Worm (Caenorhabditis elegans) whole organism, L4 larva: ENCODE data around the gene C16C8.4.

Experiments used
- aly-2 ChIP-seq: sonication (generic microtip); optimal IDR thresholded peaks from 2 replicates; lab custom pipeline; 2018; ENCODE audit warnings: missing biosample characterization, missing genetic modification characterization
- arid-1 ChIP-seq: fragments of 200-800 bp; sonication (Bioruptor generic); conservative IDR thresholded peaks from 2 replicates; pipeline ENCODE4 v1.3.6; 2022; ENCODE audit warnings: missing genetic modification reagents, missing genetic modification characterization, missing compliant biosample characterization
- ceh-32 ChIP-seq: sonication (generic microtip); optimal IDR thresholded peaks from 2 replicates; lab custom pipeline; 2016; ENCODE audit warnings: mild to moderate bottlenecking, missing genetic modification characterization, missing compliant biosample characterization; ENCODE audit not compliant: poor library complexity
- daf-8 ChIP-seq: fragments of 200-800 bp; sonication (Bioruptor generic); IDR thresholded peaks from 2 replicates; pipeline ENCODE4 v1.3.6; 2022; ENCODE audit warnings: missing genetic modification characterization, missing compliant biosample characterization
- jun-1 ChIP-seq: fragments of 150-350 bp; optimal IDR thresholded peaks from 2 replicates; lab custom pipeline; 2014; ENCODE audit warnings: missing biosample characterization, missing genetic modification reagents, missing genetic modification characterization
- pqm-1 ChIP-seq: sonication (generic microtip); optimal IDR thresholded peaks from 2 replicates; lab custom pipeline; 2017; ENCODE audit warnings: missing biosample characterization, missing genetic modification characterization
- unc-62 ChIP-seq, 3 experiments: fragments of 150-350 bp in 1 of 3; sonication (generic microtip); optimal IDR thresholded peaks in 2 of 3; peaks in 1 of 3; 1 replicate in 1 of 3; 2 replicates in 2 of 3; lab custom pipeline; 2014 to 2017; ENCODE audit warnings: missing biosample characterization in 3 of 3, missing genetic modification characterization in 3 of 3, missing genetic modification reagents in 3 of 3, missing genotype in 1 of 3
- zag-1 ChIP-seq: fragments of 150-350 bp; optimal IDR thresholded peaks from 2 replicates; lab custom pipeline; 2014; ENCODE audit warnings: missing biosample characterization, missing genetic modification characterization

DNA sequence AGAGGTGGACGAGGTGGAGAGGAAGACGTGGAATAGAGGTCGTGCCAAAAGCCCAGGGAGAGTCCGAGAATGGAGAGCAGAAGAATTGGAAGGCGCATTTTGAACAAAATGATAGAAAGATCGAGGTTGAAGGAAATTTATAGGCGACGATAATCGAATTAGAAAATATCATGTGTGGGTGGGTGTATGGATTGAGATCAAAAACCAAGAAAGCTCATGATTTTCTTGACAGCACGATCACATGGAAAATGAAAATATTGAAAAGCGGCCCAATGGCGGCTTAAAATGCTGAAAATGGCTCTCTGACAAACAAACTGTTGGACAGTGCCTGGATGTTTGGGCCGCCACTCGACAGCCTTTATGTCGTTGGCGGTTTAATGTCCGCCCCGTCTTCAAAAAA is 18.9 kb upstream of the C16C8.4 start, which contains the start of gene C16C8.9:
- TF ChIP-seq ceh-32 (no peak), zag-1 (tag; lab: Kevin White, UChicago) (no peak), aly-2 (tag; lab: Kevin White, UChicago) (no peak), pqm-1 (tag; lab: Kevin White, UChicago) (no peak), jun-1 (tag; lab: Kevin White, UChicago) (no peak), arid-1 (GFP tag; lab: Robert Waterston, UW) (no peak), unc-62 (GFP tag; optimal IDR thresholded peaks at IDR 0.05 in 1 of 2; lab: Kevin White, UChicago) (no peak), unc-62 (tag; optimal IDR thresholded peaks at IDR 0.05; lab: Kevin White, UChicago) (no peak), daf-8 (GFP tag; lab: Robert Waterston, UW) (no peak)
